Fruit fly (Drosophila melanogaster) whole organism, wandering third instar larva: ENCODE data around the gene RpL8.

ENCODE experiments used
- Abd-B ChIP-seq: fragments of >200 bp; optimal IDR thresholded peaks from 2 replicates; lab custom pipeline; 2017; ENCODE audit warnings: missing biosample characterization, missing genetic modification characterization
- CG32264 ChIP-seq: fragments of 200-800 bp; sonication (Bioruptor generic); optimal IDR thresholded peaks from 2 replicates; lab custom pipeline; 2016; ENCODE audit warnings: missing biosample characterization, missing genetic modification characterization
- CG9705 ChIP-seq: fragments of 200-800 bp; sonication (Bioruptor generic); optimal IDR thresholded peaks from 2 replicates; lab custom pipeline; 2018; ENCODE audit warnings: missing biosample characterization, mild to moderate bottlenecking, missing genetic modification characterization
- CrebA ChIP-seq: fragments of 200-800 bp; sonication (Bioruptor generic); optimal IDR thresholded peaks from 2 replicates; lab custom pipeline; 2016; ENCODE audit warnings: missing biosample characterization, mild to moderate bottlenecking, missing genetic modification characterization, borderline replicate concordance
- Dfd ChIP-seq: fragments of >200 bp; optimal IDR thresholded peaks from 2 replicates; lab custom pipeline; 2017; ENCODE audit warnings: missing biosample characterization, missing genetic modification characterization
- Dif ChIP-seq: fragments of 200-275, 200-300 bp; sonication (Bioruptor generic); optimal IDR thresholded peaks from 2 replicates; lab custom pipeline; 2018; ENCODE audit warnings: missing biosample characterization, missing genetic modification characterization; ENCODE audit not compliant: partially characterized antibody
- GATAd ChIP-seq: sonication (Bioruptor generic); optimal IDR thresholded peaks from 2 replicates; lab custom pipeline; 2016; ENCODE audit warnings: missing biosample characterization, missing genetic modification characterization
- HLH106 ChIP-seq: fragments of 200-800 bp; optimal IDR thresholded peaks from 3 replicates; lab custom pipeline; 2019; ENCODE audit warnings: missing biosample characterization, mild to moderate bottlenecking, missing genetic modification characterization, moderate library complexity
- Hnf4 ChIP-seq: fragments of 200-800 bp; sonication (Bioruptor generic); optimal IDR thresholded peaks from 2 replicates; lab custom pipeline; 2016; ENCODE audit warnings: missing biosample characterization, mild to moderate bottlenecking, missing genetic modification characterization
- Hr78 ChIP-seq: fragments of >200 bp; optimal IDR thresholded peaks from 2 replicates; lab custom pipeline; 2017; ENCODE audit warnings: missing biosample characterization, missing genetic modification characterization
- Hr83 ChIP-seq: fragments of 200-300 bp; sonication (Bioruptor generic); optimal IDR thresholded peaks from 2 replicates; lab custom pipeline; 2016; ENCODE audit warnings: missing biosample characterization, mild to moderate bottlenecking, missing genetic modification characterization, moderate library complexity; ENCODE audit not compliant: poor library complexity, severe bottlenecking
- Jra ChIP-seq: sonication (Bioruptor generic); optimal IDR thresholded peaks from 2 replicates; lab custom pipeline; 2016; ENCODE audit warnings: missing biosample characterization, missing genetic modification characterization
- Mio ChIP-seq: sonication (Bioruptor generic); optimal IDR thresholded peaks from 2 replicates; lab custom pipeline; 2016; ENCODE audit warnings: missing biosample characterization, missing genetic modification characterization
- Myc ChIP-seq: fragments of >200 bp; optimal IDR thresholded peaks from 2 replicates; lab custom pipeline; 2017
- N ChIP-seq: fragments of >200 bp; optimal IDR thresholded peaks from 2 replicates; lab custom pipeline; 2018; ENCODE audit warnings: missing biosample characterization, missing external identifiers, missing genetic modification characterization
- OdsH ChIP-seq: fragments of 200-800 bp; sonication (Bioruptor generic); optimal IDR thresholded peaks from 2 replicates; lab custom pipeline; 2016; ENCODE audit warnings: missing biosample characterization, mild to moderate bottlenecking, missing genetic modification characterization
- Rel ChIP-seq, 2 experiments: fragments of 200-800 bp; sonication (Bioruptor generic) in 1 of 2; optimal IDR thresholded peaks; 2 replicates in 1 of 2; 3 replicates in 1 of 2; lab custom pipeline; 2016 to 2019; ENCODE audit warnings: mild to moderate bottlenecking in 2 of 2, missing biosample characterization in 2 of 2, missing genetic modification characterization in 2 of 2, moderate library complexity in 1 of 2
- Sp1 ChIP-seq: fragments of 200-800 bp; sonication (Bioruptor generic); optimal IDR thresholded peaks from 3 replicates; lab custom pipeline; 2019; ENCODE audit warnings: missing biosample characterization, mild to moderate bottlenecking, missing genetic modification characterization, moderate library complexity
- br ChIP-seq: fragments of 200-800 bp; sonication (Bioruptor generic); optimal IDR thresholded peaks from 2 replicates; lab custom pipeline; 2016; ENCODE audit warnings: missing biosample characterization, missing genetic modification characterization
- brk ChIP-seq: fragments of 200-800 bp; sonication (Bioruptor generic); optimal IDR thresholded peaks from 2 replicates; lab custom pipeline; 2016; ENCODE audit warnings: missing biosample characterization, mild to moderate bottlenecking, missing genetic modification characterization
- dl ChIP-seq, 2 experiments: fragments of 175-275, 200-275 bp in 1 of 2; fragments of 200-275 bp in 1 of 2; sonication (Bioruptor generic); optimal IDR thresholded peaks; lab custom pipeline; 2018; ENCODE audit warnings: mild to moderate bottlenecking in 2 of 2, missing biosample characterization in 2 of 2, missing genetic modification characterization in 2 of 2, moderate library complexity in 2 of 2; ENCODE audit not compliant: partially characterized antibody in 2 of 2, insufficient read depth in 1 of 2
- dmrt93B ChIP-seq: fragments of 200-800 bp; sonication (Bioruptor generic); optimal IDR thresholded peaks from 2 replicates; lab custom pipeline; 2018; ENCODE audit warnings: missing biosample characterization, mild to moderate bottlenecking, missing genetic modification characterization
- dsf ChIP-seq: sonication (Bioruptor generic); optimal IDR thresholded peaks from 2 replicates; lab custom pipeline; 2016; ENCODE audit warnings: missing biosample characterization, missing genetic modification characterization, borderline replicate concordance
- ey ChIP-seq: fragments of 200-800 bp; sonication (Bioruptor generic); optimal IDR thresholded peaks from 2 replicates; lab custom pipeline; 2016; ENCODE audit warnings: missing biosample characterization, missing genetic modification characterization
- foxo ChIP-seq, 2 experiments: fragments of 200-800 bp; sonication (Bioruptor generic); optimal IDR thresholded peaks; 2 replicates in 1 of 2; 3 replicates in 1 of 2; lab custom pipeline; 2016 to 2017; ENCODE audit warnings: missing biosample characterization in 2 of 2, missing genetic modification characterization in 2 of 2
- fru ChIP-seq: fragments of 200-800 bp; sonication (Bioruptor generic); optimal IDR thresholded peaks from 3 replicates; lab custom pipeline; 2016; ENCODE audit warnings: missing biosample characterization, mild to moderate bottlenecking, missing genetic modification characterization
- h ChIP-seq: fragments of 200-800 bp; sonication (Bioruptor generic); optimal IDR thresholded peaks from 3 replicates; lab custom pipeline; 2016; ENCODE audit warnings: missing biosample characterization, mild to moderate bottlenecking, missing genetic modification characterization
- jim ChIP-seq: fragments of 175-275, 200-325 bp; sonication (Bioruptor generic); optimal IDR thresholded peaks from 2 replicates; lab custom pipeline; 2016; ENCODE audit warnings: missing biosample characterization, mild to moderate bottlenecking, missing genetic modification characterization
- lola ChIP-seq: fragments of >200 bp; optimal IDR thresholded peaks from 2 replicates; lab custom pipeline; 2017; ENCODE audit warnings: missing biosample characterization, missing genetic modification characterization
- pan ChIP-seq: fragments of >200 bp; optimal IDR thresholded peaks from 2 replicates; lab custom pipeline; 2017
- psq ChIP-seq: fragments of 200-800 bp; sonication (Bioruptor generic); optimal IDR thresholded peaks from 3 replicates; lab custom pipeline; 2017; ENCODE audit warnings: missing biosample characterization, mild to moderate bottlenecking, missing genetic modification characterization, moderate library complexity
- rgr ChIP-seq: fragments of 200-800 bp; sonication (Bioruptor generic); optimal IDR thresholded peaks from 3 replicates; lab custom pipeline; 2016; ENCODE audit warnings: missing biosample characterization, mild to moderate bottlenecking, missing genetic modification characterization
- sage ChIP-seq: fragments of 200-800 bp; sonication (Bioruptor generic); optimal IDR thresholded peaks from 2 replicates; lab custom pipeline; 2016; ENCODE audit warnings: missing biosample characterization, mild to moderate bottlenecking, missing genetic modification characterization
- sv ChIP-seq: fragments of 200-800 bp; sonication (Bioruptor generic); optimal IDR thresholded peaks from 3 replicates; lab custom pipeline; 2016; ENCODE audit warnings: missing biosample characterization, missing genetic modification characterization
- usp ChIP-seq: fragments of >200 bp; optimal IDR thresholded peaks from 2 replicates; lab custom pipeline; 2017; ENCODE audit warnings: missing biosample characterization, missing genetic modification characterization
- woc ChIP-seq: sonication (Bioruptor generic); optimal IDR thresholded peaks from 2 replicates; lab custom pipeline; 2016; ENCODE audit warnings: missing biosample characterization, mild to moderate bottlenecking, missing genetic modification characterization

The RpL8 gene

dm6 chr3L:2586804-2587561, at the start of gene RpL8:
RpL8 (plus strand) TSS chr3L:2587456.
- TF ChIP-seq Hr78 (GFP tag; lab: Kevin White, UChicago), result no peak
- TF ChIP-seq dmrt93B, result peak; percentile 85
- TF ChIP-seq CG32264 (GFP tag; lab: Kevin White, UChicago), result no peak
- peak; percentile 29 for TF ChIP-seq Myc (lab: Kevin White, UChicago)
- no peak for TF ChIP-seq jim (GFP tag; lab: Kevin White, UChicago)
- no peak for TF ChIP-seq usp (GFP tag; lab: Kevin White, UChicago)
- peak in 1 of 2 experiments; percentile 63 for TF ChIP-seq foxo (GFP tag; optimal IDR thresholded peaks at IDR 0.05; lab: Kevin White, UChicago)
- TF ChIP-seq ey (GFP tag; lab: Kevin White, UChicago), result peak; percentile 28
- peak; percentile 33 for TF ChIP-seq Mio
- TF ChIP-seq CG9705 (GFP tag; lab: Kevin White, UChicago), result peak; percentile 84
- no peak for TF ChIP-seq lola (GFP tag; lab: Kevin White, UChicago)
- peak; percentile 32 for TF ChIP-seq brk
- no peak for TF ChIP-seq GATAd (GFP tag; lab: Kevin White, UChicago)
- TF ChIP-seq br (GFP tag; lab: Kevin White, UChicago), result peak; percentile 53
- TF ChIP-seq Hnf4, result peak; percentile 51
- peak; percentile 13 for TF ChIP-seq dsf (GFP tag; lab: Kevin White, UChicago)
- TF ChIP-seq rgr (GFP tag; lab: Kevin White, UChicago), result peak; percentile 82
- TF ChIP-seq N, result peak; percentile 28
- TF ChIP-seq Hr83 (GFP tag; lab: Kevin White, UChicago), result peak; percentile 95
- peak; percentile 49 for TF ChIP-seq fru (GFP tag; lab: Kevin White, UChicago)
- peak; percentile 55 for TF ChIP-seq h (GFP tag; lab: Kevin White, UChicago)
- TF ChIP-seq Jra (GFP tag; lab: Kevin White, UChicago), result peak; percentile 22
- no peak for TF ChIP-seq Abd-B
- peak; percentile 71 for TF ChIP-seq HLH106 (tag; lab: Kevin White, UChicago)
- no peak for TF ChIP-seq Rel (GFP tag; optimal IDR thresholded peaks at IDR 0.05; lab: Kevin White, UChicago)
- peak; percentile 41 for TF ChIP-seq Rel (tag; optimal IDR thresholded peaks at IDR 0.05; lab: Kevin White, UChicago)
- TF ChIP-seq pan (lab: Kevin White, UChicago), result no peak
- TF ChIP-seq Sp1 (GFP tag; lab: Kevin White, UChicago), result peak; percentile 85
- TF ChIP-seq sv (GFP tag; lab: Kevin White, UChicago), result peak; percentile 65
- TF ChIP-seq OdsH (GFP tag; lab: Kevin White, UChicago), result peak; percentile 40
- TF ChIP-seq dl (GFP tag; optimal IDR thresholded peaks at IDR 0.05; lab: Kevin White, UChicago; ENCODE audit: insufficient read depth in 1 of 2, partially characterized antibody in 2 of 2), result no peak
- TF ChIP-seq psq, result peak; percentile 55
- peak; percentile 46 for TF ChIP-seq sage (GFP tag; lab: Kevin White, UChicago)
- TF ChIP-seq woc (GFP tag; lab: Kevin White, UChicago), result peak; percentile 60
- TF ChIP-seq CrebA (GFP tag; lab: Kevin White, UChicago), result no peak
- no peak for TF ChIP-seq Dfd

DNA sequence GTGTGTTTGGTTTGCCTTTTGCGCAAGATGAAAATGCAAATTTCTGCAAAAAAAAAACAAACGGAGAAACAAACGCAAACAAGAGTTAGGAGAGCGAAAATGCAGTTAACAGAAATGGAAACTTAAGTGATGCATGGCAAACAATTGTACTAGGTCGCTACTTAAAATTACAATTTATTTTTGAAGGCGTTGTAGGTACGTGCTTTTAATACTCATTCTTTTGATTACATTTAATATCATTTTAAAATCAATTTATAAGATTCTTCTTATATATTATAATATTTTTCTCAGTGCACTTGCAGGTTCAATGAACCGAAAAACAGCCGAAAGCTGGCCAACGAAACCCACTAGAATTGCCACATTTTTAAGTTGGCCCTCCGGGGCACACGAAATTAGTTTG, 45.9 kb upstream of the RpL8 start:
- TF ChIP-seq rgr (GFP tag; lab: Kevin White, UChicago) (no peak), CG9705 (GFP tag; lab: Kevin White, UChicago) (no peak), lola (GFP tag; lab: Kevin White, UChicago) (no peak), usp (GFP tag; lab: Kevin White, UChicago) (no peak), woc (GFP tag; lab: Kevin White, UChicago) (no peak), foxo (GFP tag; optimal IDR thresholded peaks at IDR 0.05; lab: Kevin White, UChicago) (no peak), Jra (GFP tag; lab: Kevin White, UChicago) (no peak), Dif (GFP tag; lab: Kevin White, UChicago) (no peak), h (GFP tag; lab: Kevin White, UChicago) (no peak), OdsH (GFP tag; lab: Kevin White, UChicago) (no peak), dmrt93B (no peak), ey (GFP tag; lab: Kevin White, UChicago) (no peak), Rel (GFP tag; optimal IDR thresholded peaks at IDR 0.05; lab: Kevin White, UChicago) (no peak), Rel (tag; optimal IDR thresholded peaks at IDR 0.05; lab: Kevin White, UChicago) (no peak), CrebA (GFP tag; lab: Kevin White, UChicago) (no peak)
